Worm (Caenorhabditis elegans) whole organism, L2 larva: Measurements from ENCODE around the gene ncx-7.

Experiments
- C34F6.9 ChIP-seq: fragments of 150-350 bp; optimal IDR thresholded peaks from 2 replicates; lab custom pipeline; 2014; ENCODE audit warnings: missing biosample characterization, missing genetic modification characterization
- F13H6.1 ChIP-seq: sonication (generic microtip); optimal IDR thresholded peaks from 2 replicates; lab custom pipeline; 2016; ENCODE audit warnings: missing genetic modification characterization, missing compliant biosample characterization
- R02D3.7 ChIP-seq: fragments of 150-350 bp; optimal IDR thresholded peaks from 2 replicates; lab custom pipeline; 2014; ENCODE audit warnings: missing biosample characterization, missing genetic modification characterization
- Y55F3AM.14 ChIP-seq: fragments of 200-800 bp; sonication (Bioruptor generic); optimal IDR thresholded peaks from 2 replicates; lab custom pipeline; 2018; ENCODE audit warnings: mild to moderate bottlenecking, missing genetic modification characterization, missing compliant biosample characterization
- alr-1 ChIP-seq: fragments of 150-350 bp; optimal IDR thresholded peaks from 2 replicates; lab custom pipeline; 2014; ENCODE audit warnings: missing biosample characterization, missing genetic modification characterization
- aly-2 ChIP-seq: fragments of 150-350 bp; optimal IDR thresholded peaks from 2 replicates; lab custom pipeline; 2014; ENCODE audit warnings: missing biosample characterization, missing genetic modification characterization
- ama-1 ChIP-seq: fragments of 150-350 bp; optimal IDR thresholded peaks from 2 replicates; lab custom pipeline; 2018; ENCODE audit warnings: inconsistent platforms
- blmp-1 ChIP-seq: sonication (generic microtip); optimal IDR thresholded peaks from 2 replicates; lab custom pipeline; 2017; ENCODE audit warnings: missing genetic modification characterization, mild to moderate bottlenecking, missing compliant biosample characterization, antibody characterized with exemption, moderate library complexity; ENCODE audit not compliant: insufficient read depth
- ceh-16 ChIP-seq: fragments of 150-350 bp; optimal IDR thresholded peaks from 2 replicates; lab custom pipeline; 2014; ENCODE audit warnings: missing biosample characterization, missing genetic modification characterization
- ceh-82 ChIP-seq: fragments of 150-350 bp; optimal IDR thresholded peaks from 2 replicates; lab custom pipeline; 2014; ENCODE audit warnings: missing biosample characterization, missing genetic modification characterization
- dmd-4 ChIP-seq: sonication (generic microtip); optimal IDR thresholded peaks from 2 replicates; lab custom pipeline; 2017; ENCODE audit warnings: missing biosample characterization, missing genetic modification characterization
- elt-3 ChIP-seq: sonication (generic microtip); optimal IDR thresholded peaks from 2 replicates; lab custom pipeline; 2017; ENCODE audit warnings: missing biosample characterization, missing genetic modification characterization
- fos-1 ChIP-seq: fragments of 150-350 bp; optimal IDR thresholded peaks from 2 replicates; lab custom pipeline; 2014; ENCODE audit warnings: missing biosample characterization, missing genetic modification characterization
- gmeb-1 ChIP-seq: fragments of 150-350 bp; optimal IDR thresholded peaks from 2 replicates; lab custom pipeline; 2014; ENCODE audit warnings: missing biosample characterization, missing genetic modification characterization
- lin-11 ChIP-seq: fragments of 150-350 bp; sonication (generic microtip); optimal IDR thresholded peaks from 2 replicates; lab custom pipeline; 2014; ENCODE audit warnings: missing biosample characterization, missing genetic modification characterization, inconsistent platforms, mixed read lengths
- lin-13 ChIP-seq: fragments of 150-350 bp; optimal IDR thresholded peaks from 2 replicates; lab custom pipeline; 2014; ENCODE audit warnings: missing biosample characterization, missing genetic modification reagents, missing genetic modification characterization
- lin-39 ChIP-seq: fragments of 150-350 bp; optimal IDR thresholded peaks from 2 replicates; lab custom pipeline; 2014; ENCODE audit warnings: missing biosample characterization, missing genetic modification reagents, missing genetic modification characterization
- lsy-2 ChIP-seq, 2 experiments: fragments of 150-350 bp in 1 of 2; sonication (generic microtip) in 1 of 2; optimal IDR thresholded peaks; 2 replicates each; lab custom pipeline; 2014 to 2017; ENCODE audit warnings: missing biosample characterization in 2 of 2, missing genetic modification characterization in 2 of 2
- mab-5 ChIP-seq: fragments of 150-350 bp; optimal IDR thresholded peaks from 2 replicates; lab custom pipeline; 2014; ENCODE audit warnings: missing biosample characterization, missing genetic modification characterization
- mbf-1 ChIP-seq: sonication (generic microtip); optimal IDR thresholded peaks from 2 replicates; lab custom pipeline; 2017; ENCODE audit warnings: missing biosample characterization, missing genetic modification characterization
- mdl-1 ChIP-seq, 2 experiments: fragments of 150-350 bp in 1 of 2; sonication (generic microtip) in 1 of 2; optimal IDR thresholded peaks; 2 replicates each; lab custom pipeline; 2017; ENCODE audit warnings: missing biosample characterization in 2 of 2, missing genetic modification characterization in 2 of 2
- nhr-10 ChIP-seq: sonication (generic microtip); optimal IDR thresholded peaks from 2 replicates; lab custom pipeline; 2017; ENCODE audit warnings: missing biosample characterization, missing genetic modification characterization
- nhr-11 ChIP-seq: fragments of 150-350 bp; optimal IDR thresholded peaks from 2 replicates; lab custom pipeline; 2014; ENCODE audit warnings: missing biosample characterization, missing genetic modification characterization
- nhr-12 ChIP-seq: fragments of 150-350 bp; optimal IDR thresholded peaks from 2 replicates; lab custom pipeline; 2014; ENCODE audit warnings: missing biosample characterization, missing genetic modification characterization
- nhr-129 ChIP-seq: fragments of 150-350 bp; optimal IDR thresholded peaks from 2 replicates; lab custom pipeline; 2014; ENCODE audit warnings: missing biosample characterization, missing genetic modification characterization
- nhr-21 ChIP-seq: fragments of 150-350 bp; optimal IDR thresholded peaks from 2 replicates; lab custom pipeline; 2014; ENCODE audit warnings: missing biosample characterization, missing genetic modification characterization
- nhr-23 ChIP-seq: fragments of 150-350 bp; optimal IDR thresholded peaks from 2 replicates; lab custom pipeline; 2014; ENCODE audit warnings: missing biosample characterization, missing genetic modification reagents, missing genetic modification characterization
- nhr-237 ChIP-seq: fragments of 150-350 bp; optimal IDR thresholded peaks from 2 replicates; lab custom pipeline; 2014; ENCODE audit warnings: missing biosample characterization, missing genetic modification characterization
- nhr-25 ChIP-seq: fragments of 150-350 bp; sonication (generic microtip); optimal IDR thresholded peaks from 3 replicates; lab custom pipeline; 2014; ENCODE audit warnings: missing biosample characterization, missing genetic modification characterization
- nhr-6 ChIP-seq: fragments of 150-350 bp; optimal IDR thresholded peaks from 2 replicates; lab custom pipeline; 2014; ENCODE audit warnings: missing biosample characterization, missing genetic modification characterization
- nhr-77 ChIP-seq: fragments of 150-350 bp; optimal IDR thresholded peaks from 2 replicates; lab custom pipeline; 2014; ENCODE audit warnings: missing biosample characterization, missing genetic modification characterization
- sem-4 ChIP-seq: fragments of 150-350 bp; optimal IDR thresholded peaks from 2 replicates; lab custom pipeline; 2014; ENCODE audit warnings: missing biosample characterization, missing genetic modification reagents, missing genetic modification characterization
- skn-1 ChIP-seq: sonication (generic microtip); optimal IDR thresholded peaks from 2 replicates; lab custom pipeline; 2017; ENCODE audit warnings: missing biosample characterization, missing genetic modification characterization
- sma-3 ChIP-seq: sonication (generic microtip); optimal IDR thresholded peaks from 2 replicates; lab custom pipeline; 2016; ENCODE audit warnings: missing genetic modification reagents, missing genetic modification characterization, missing compliant biosample characterization
- unc-39 ChIP-seq: fragments of 150-350 bp; optimal IDR thresholded peaks from 2 replicates; lab custom pipeline; 2014; ENCODE audit warnings: missing biosample characterization, missing genetic modification characterization
- unc-55 ChIP-seq: fragments of 150-350 bp; sonication (generic microtip); optimal IDR thresholded peaks from 3 replicates; lab custom pipeline; 2014; ENCODE audit warnings: missing biosample characterization, missing genetic modification reagents, missing genetic modification characterization
- unc-62 ChIP-seq: fragments of 150-350 bp; optimal IDR thresholded peaks from 2 replicates; lab custom pipeline; 2014; ENCODE audit warnings: missing biosample characterization, missing genetic modification reagents, missing genetic modification characterization
- ztf-1 ChIP-seq: fragments of 200-800 bp; sonication (Bioruptor generic); conservative IDR thresholded peaks from 2 replicates; pipeline ENCODE4 v1.3.6; 2022; ENCODE audit warnings: missing genetic modification characterization, missing compliant biosample characterization
- ztf-4 ChIP-seq: fragments of 150-350 bp; optimal IDR thresholded peaks from 2 replicates; lab custom pipeline; 2014; ENCODE audit warnings: missing biosample characterization, missing genetic modification characterization

Gene ncx-7

DNA sequence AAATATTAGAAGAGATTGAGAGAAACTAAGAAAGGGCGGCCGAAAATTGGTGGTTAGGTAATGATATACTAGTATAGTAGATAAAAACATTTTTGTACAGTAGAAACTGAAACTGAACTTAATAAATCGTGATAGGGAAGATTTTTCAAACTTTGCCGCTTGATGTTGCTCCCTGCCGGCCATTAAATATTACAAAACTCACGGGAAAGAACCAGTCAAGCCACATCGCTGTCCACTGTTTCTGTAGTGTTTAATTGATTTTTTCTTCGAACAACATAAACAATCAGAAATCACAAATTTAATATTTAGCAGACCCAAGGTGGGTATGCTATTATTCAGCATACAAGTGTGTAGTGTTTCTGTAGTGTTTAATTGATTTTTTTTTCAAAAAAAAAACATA, 31.0 kb upstream of the ncx-7 start, which contains the start of gene T05G5.5:
Gene T05G5.5 (minus strand): TSS at position 359 of the 400 bp plus-strand sequence.
- TF ChIP-seq mdl-1 (tag; optimal IDR thresholded peaks at IDR 0.05; lab: Kevin White, UChicago) (no peak), aly-2 (no peak), alr-1 (no peak), sem-4 (tag; lab: Kevin White, UChicago) (no peak), ztf-4 (tag; lab: Kevin White, UChicago) (no peak), gmeb-1 (no peak), ztf-1 (GFP tag; lab: Robert Waterston, UW) (no peak), blmp-1 (tag; lab: Kevin White, UChicago) (no peak), nhr-23 (tag; lab: Kevin White, UChicago) (no peak), dmd-4 (tag; lab: Kevin White, UChicago) (no peak), ceh-82 (tag; lab: Kevin White, UChicago) (no peak), ceh-16 (tag; lab: Kevin White, UChicago) (no peak), mab-5 (tag; lab: Kevin White, UChicago) (no peak), lin-13 (no peak), nhr-10 (tag; lab: Kevin White, UChicago) (no peak), fos-1 (tag; lab: Kevin White, UChicago) (no peak), nhr-77 (no peak), lin-39 (tag; lab: Kevin White, UChicago) (no peak), lsy-2 (tag; optimal IDR thresholded peaks at IDR 0.05; lab: Kevin White, UChicago) (no peak), sma-3 (GFP tag; lab: Kevin White, UChicago) (no peak)

DNA sequence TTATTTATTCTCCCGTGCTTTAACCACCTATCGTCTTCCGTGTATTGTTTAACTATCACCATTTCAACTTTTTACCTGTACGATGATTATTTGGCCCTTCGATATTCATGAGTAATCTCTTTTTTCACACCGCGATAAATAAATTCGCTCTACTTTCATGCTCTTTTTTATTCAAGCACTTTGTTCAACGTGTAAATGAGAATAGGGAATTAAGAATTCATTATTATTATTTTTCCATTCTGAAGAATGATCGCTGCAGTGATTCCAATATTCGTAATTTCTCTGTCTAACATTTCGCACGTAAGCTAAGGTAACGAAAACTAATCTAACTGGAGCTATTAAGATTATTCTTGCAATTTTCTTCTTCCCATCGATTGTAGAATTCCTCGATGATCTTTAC, 28.6 kb upstream of the ncx-7 start, which contains the start of gene T05G5.4:
Gene T05G5.4 (plus strand): TSS at position 241 of the 400 bp plus-strand sequence.
- TF ChIP-seq sma-3 (GFP tag; lab: Kevin White, UChicago) (no peak), Y55F3AM.14 (no peak), lin-13 (no peak), ztf-1 (GFP tag; lab: Robert Waterston, UW) (no peak), mab-5 (tag; lab: Kevin White, UChicago) (no peak), nhr-23 (tag; lab: Kevin White, UChicago) (no peak), mbf-1 (tag; lab: Kevin White, UChicago) (no peak), nhr-21 (tag; lab: Kevin White, UChicago) (no peak), lin-39 (tag; lab: Kevin White, UChicago) (no peak), fos-1 (tag; lab: Kevin White, UChicago) (no peak), alr-1 (no peak), unc-39 (tag; lab: Kevin White, UChicago) (no peak)

DNA sequence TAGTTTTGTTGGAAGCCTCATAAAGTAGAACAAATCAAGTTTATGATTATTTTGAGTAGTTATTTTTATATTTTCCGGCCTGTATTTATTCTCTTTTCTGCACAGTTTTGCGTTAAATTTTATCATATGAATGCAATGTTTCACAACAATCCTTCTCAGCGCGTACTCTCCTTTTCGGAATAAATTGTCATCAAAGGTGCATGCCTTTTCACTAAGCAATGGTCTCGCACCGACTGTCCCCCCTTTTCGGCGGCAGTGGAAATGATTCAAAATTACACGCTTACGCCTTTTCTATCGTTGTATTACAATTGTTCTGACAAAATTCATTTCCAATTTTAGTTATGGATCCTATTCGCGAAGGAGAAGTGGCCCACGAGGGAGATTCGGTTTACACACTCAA, 27.0 kb upstream of the ncx-7 start, which contains the start of the genes iff-1 and cdk-1:
Gene iff-1 (minus strand): TSS at position 61 of the 400 bp plus-strand sequence.
Gene cdk-1 (plus strand): TSS at position 340 of the 400 bp plus-strand sequence.
- TF ChIP-seq blmp-1 (tag; lab: Kevin White, UChicago) (no peak), ceh-16 (tag; lab: Kevin White, UChicago) (no peak), C34F6.9 (tag; lab: Kevin White, UChicago) (peak; percentile 32), unc-55 (GFP tag; lab: Kevin White, UChicago) (peak; percentile 77), gmeb-1 (peak; percentile 83), fos-1 (tag; lab: Kevin White, UChicago) (peak; percentile 25), F13H6.1 (tag; lab: Kevin White, UChicago) (no peak), nhr-11 (tag; lab: Kevin White, UChicago) (no peak), lin-13 (peak; percentile 0), nhr-129 (tag; lab: Kevin White, UChicago) (peak; percentile 78), lsy-2 (tag; optimal IDR thresholded peaks at IDR 0.05; lab: Kevin White, UChicago) (peak in 1 of 2 experiments; percentile 66)

DNA sequence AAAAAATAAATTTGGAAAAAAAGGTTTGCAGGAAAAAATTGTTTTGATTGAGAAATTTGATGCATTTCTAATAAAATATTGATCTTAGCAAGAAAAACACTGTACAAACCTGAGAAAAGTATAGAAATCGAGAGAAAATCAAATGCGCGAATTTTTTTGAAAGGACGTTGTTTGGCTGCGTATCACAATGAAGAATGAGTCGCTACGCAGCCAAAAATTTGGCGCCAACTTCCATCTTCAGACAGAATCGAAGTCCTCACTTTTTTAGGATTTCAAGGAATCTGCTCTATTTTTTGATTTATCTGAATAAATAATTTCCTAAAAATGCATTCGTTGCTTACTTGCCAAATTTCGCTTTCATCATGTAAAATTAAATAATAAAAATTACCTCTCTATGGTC, 26.6 kb upstream of the ncx-7 start:
- TF ChIP-seq ztf-1 (GFP tag; lab: Robert Waterston, UW), result no peak
- no peak for TF ChIP-seq aly-2
- no peak for TF ChIP-seq nhr-77
- TF ChIP-seq ceh-82 (tag; lab: Kevin White, UChicago), result no peak
- TF ChIP-seq nhr-6 (tag; lab: Kevin White, UChicago), result no peak
- TF ChIP-seq nhr-11 (tag; lab: Kevin White, UChicago), result no peak

DNA sequence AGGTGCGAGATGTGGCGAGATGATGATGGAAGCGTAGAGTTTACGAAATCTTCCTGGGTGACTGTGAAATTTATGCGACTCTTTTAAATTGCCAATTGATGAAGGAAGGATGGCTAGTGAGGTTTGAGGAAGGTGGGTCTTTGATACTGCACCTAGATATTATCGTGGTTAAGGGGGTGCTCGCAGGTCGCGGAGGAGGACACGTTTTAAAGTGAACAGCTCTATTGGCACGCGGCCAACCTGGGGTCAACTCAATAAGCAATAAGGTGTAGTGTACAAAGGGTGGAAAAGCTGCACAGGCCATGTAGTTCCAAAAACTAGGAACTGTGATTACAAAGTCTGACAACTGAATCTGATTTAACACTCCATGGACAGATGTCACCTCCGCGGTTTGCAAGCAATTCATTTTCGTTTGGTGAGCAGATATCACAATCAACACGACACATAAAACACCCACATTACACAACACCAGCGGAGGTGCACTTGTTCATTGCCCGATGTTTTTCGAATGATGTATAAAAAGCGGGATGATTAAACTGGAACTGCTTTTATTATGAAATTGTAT, 25.3 kb upstream of the ncx-7 start:
- TF ChIP-seq alr-1 (no peak), R02D3.7 (tag; lab: Kevin White, UChicago) (no peak), skn-1 (tag; lab: Kevin White, UChicago) (no peak), elt-3 (tag; lab: Kevin White, UChicago) (no peak), nhr-23 (tag; lab: Kevin White, UChicago) (no peak), blmp-1 (tag; lab: Kevin White, UChicago) (no peak), nhr-77 (no peak), lin-13 (no peak), fos-1 (tag; lab: Kevin White, UChicago) (no peak), ceh-82 (tag; lab: Kevin White, UChicago) (no peak), C34F6.9 (tag; lab: Kevin White, UChicago) (no peak), F13H6.1 (tag; lab: Kevin White, UChicago) (no peak), lin-11 (no peak), nhr-25 (tag; lab: Kevin White, UChicago) (no peak), unc-62 (GFP tag; lab: Kevin White, UChicago) (no peak), dmd-4 (tag; lab: Kevin White, UChicago) (no peak), nhr-12 (tag; lab: Kevin White, UChicago) (no peak), nhr-237 (tag; lab: Kevin White, UChicago) (no peak), nhr-6 (tag; lab: Kevin White, UChicago) (no peak), ama-1 (lab: Kevin White, UChicago) (no peak)
